Worm (Caenorhabditis elegans): ENCODE results near the gene lido-10.

DNA sequence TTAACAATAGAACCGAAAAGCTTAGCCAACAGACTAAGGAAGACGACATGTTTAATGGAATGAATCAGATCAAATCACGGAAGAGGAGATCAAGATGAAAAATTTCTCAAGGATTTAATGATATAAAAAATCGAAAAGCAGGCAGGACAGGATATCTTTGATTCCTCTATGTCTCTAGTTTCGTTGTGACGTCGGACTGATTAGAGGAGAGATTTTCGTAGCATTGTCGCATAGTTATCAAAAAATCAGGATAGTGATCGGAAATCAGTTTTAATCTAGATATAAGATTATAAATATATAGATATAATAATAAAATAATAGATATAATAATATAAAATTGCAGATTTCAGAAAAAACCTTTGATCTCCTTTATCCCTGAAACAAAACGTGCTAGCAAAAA lies 41.0 kb downstream of the lido-10 start, which contains the start of gene B0454.8:
- TF ChIP-seq F13H6.1 (tag; optimal IDR thresholded peaks at IDR 0.05) (no peak), nhr-11 (tag; optimal IDR thresholded peaks at IDR 0.05) (no peak), fkh-10 (GFP tag; optimal IDR thresholded peaks at IDR 0.05) (no peak), ttx-3 (tag; optimal IDR thresholded peaks at IDR 0.05) (no peak), dmd-4 (tag; optimal IDR thresholded peaks at IDR 0.05; ENCODE audit: borderline replicate concordance) (no peak), hlh-6 (tag; optimal IDR thresholded peaks at IDR 0.05) (no peak), ceh-24 (tag; optimal IDR thresholded peaks at IDR 0.05) (no peak), hlh-13 (GFP tag; optimal IDR thresholded peaks at IDR 0.05) (no peak), pha-4 (tag; optimal IDR thresholded peaks at IDR 0.05) (no peak)
